Worm (Caenorhabditis elegans): ENCODE results near the gene C05E4.15.

Gene C05E4.15

ce11 chrV:761235-761634, at the start of gene C05E4.15:
Gene C05E4.15, minus strand, starts transcription at chrV:761335.
- TF ChIP-seq fkh-6 (tag; optimal IDR thresholded peaks at IDR 0.05) (no peak), unc-86 (tag; optimal IDR thresholded peaks at IDR 0.05) (no peak), ceh-2 (tag; optimal IDR thresholded peaks at IDR 0.05) (no peak), hlh-6 (tag; optimal IDR thresholded peaks at IDR 0.05) (no peak), odd-2 (tag; optimal IDR thresholded peaks at IDR 0.05) (no peak)

ce11 chrV:810281-810862, 49.2 kb upstream of the C05E4.15 start, which contains the start of gene R13D11.4:
Gene R13D11.4, plus strand, starts transcription at chrV:810812.
- no peak for TF ChIP-seq ceh-14 (tag; optimal IDR thresholded peaks at IDR 0.05)
- TF ChIP-seq unc-42 (tag; optimal IDR thresholded peaks at IDR 0.05): peak; percentile 74

DNA sequence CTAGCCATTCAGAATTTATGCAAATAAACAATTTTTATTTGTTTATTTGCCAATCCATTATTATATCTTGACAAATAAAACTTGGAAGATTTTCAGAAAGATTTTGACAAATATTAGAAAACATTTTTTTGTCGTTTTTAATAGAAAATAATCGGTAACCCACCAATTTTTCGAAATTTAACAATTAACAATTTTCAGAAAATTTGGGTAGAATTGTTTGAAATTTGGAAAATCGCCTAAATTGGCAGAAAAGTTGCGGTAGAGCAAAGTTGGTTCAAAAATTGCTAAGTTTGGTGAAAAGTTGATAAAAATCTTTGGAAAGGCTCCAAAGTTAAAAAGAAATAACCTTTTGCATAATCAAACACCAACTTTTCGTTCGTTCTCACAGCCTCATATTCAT, 47.1 kb upstream of the C05E4.15 start:
- TF ChIP-seq rnt-1 (tag; optimal IDR thresholded peaks at IDR 0.05) (no peak), zip-5 (tag; optimal IDR thresholded peaks at IDR 0.05) (no peak), fkh-6 (tag; optimal IDR thresholded peaks at IDR 0.05) (no peak), tbx-7 (tag; optimal IDR thresholded peaks at IDR 0.05) (no peak)

DNA sequence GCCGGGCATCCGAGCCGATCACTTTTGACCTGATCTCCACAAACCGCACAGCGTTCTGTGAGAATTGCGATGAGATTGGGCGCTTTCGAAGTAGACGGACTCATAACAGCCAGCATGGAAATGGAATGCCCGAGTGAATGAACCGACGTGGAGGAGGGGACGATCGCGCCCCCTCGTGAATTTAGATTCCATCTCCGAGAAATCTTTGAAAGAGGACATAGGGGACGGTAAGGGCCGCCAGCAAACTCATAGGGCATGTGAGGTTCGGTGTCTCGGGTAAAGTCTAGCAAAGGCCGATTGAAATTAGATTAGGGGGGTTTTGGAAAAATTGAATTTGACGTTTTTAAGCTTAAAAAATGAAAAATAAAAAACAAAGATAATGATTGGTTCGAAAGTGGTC, 43.4 kb upstream of the C05E4.15 start, which contains the start of gene nhr-270:
Gene nhr-270, minus strand, starts transcription at position 257 of the 400 bp plus-strand sequence.
- TF ChIP-seq rnt-1 (tag; optimal IDR thresholded peaks at IDR 0.05) (no peak), ahr-1 (tag; optimal IDR thresholded peaks at IDR 0.05) (no peak), pax-1 (tag; optimal IDR thresholded peaks at IDR 0.05) (no peak), sdc-2 (tag; optimal IDR thresholded peaks at IDR 0.05) (no peak), dmd-4 (tag; optimal IDR thresholded peaks at IDR 0.05; ENCODE audit: borderline replicate concordance) (no peak), madf-2 (tag; optimal IDR thresholded peaks at IDR 0.05) (no peak), ttx-3 (tag; optimal IDR thresholded peaks at IDR 0.05) (no peak), nhr-232 (tag; optimal IDR thresholded peaks at IDR 0.05) (no peak), ceh-6 (GFP tag; optimal IDR thresholded peaks at IDR 0.05) (no peak), ceh-48 (tag; optimal IDR thresholded peaks at IDR 0.05) (no peak), T23F11.4 (GFP tag; optimal IDR thresholded peaks at IDR 0.05) (no peak), lin-11 (tag; optimal IDR thresholded peaks at IDR 0.05) (no peak), sox-2 (GFP tag; IDR thresholded peaks at IDR 0.05) (no peak), pag-3 (tag; optimal IDR thresholded peaks at IDR 0.05; ENCODE audit: borderline replicate concordance) (no peak), che-1 (tag; optimal IDR thresholded peaks at IDR 0.05) (no peak), fkh-10 (GFP tag; optimal IDR thresholded peaks at IDR 0.05) (no peak), tbx-7 (tag; optimal IDR thresholded peaks at IDR 0.05) (no peak), ceh-22 (tag; optimal IDR thresholded peaks at IDR 0.05) (no peak), hlh-15 (tag; optimal IDR thresholded peaks at IDR 0.05) (no peak)

- no peak for TF ChIP-seq unc-3 (GFP tag; conservative IDR thresholded peaks at IDR 0.05)
- TF ChIP-seq unc-3 (tag; optimal IDR thresholded peaks at IDR 0.05): no peak
- no peak for TF ChIP-seq ref-2 (tag; optimal IDR thresholded peaks at IDR 0.05)
- TF ChIP-seq sox-2 (GFP tag; IDR thresholded peaks at IDR 0.05): no peak
- no peak for TF ChIP-seq F13H6.1 (tag; optimal IDR thresholded peaks at IDR 0.05)
- no peak for TF ChIP-seq K02D7.2 (tag; optimal IDR thresholded peaks at IDR 0.05)
- no peak for TF ChIP-seq ceh-24 (tag; optimal IDR thresholded peaks at IDR 0.05)
Measured at ce11 chrV:803472-803871, 42.3 kb upstream of the C05E4.15 start.

DNA sequence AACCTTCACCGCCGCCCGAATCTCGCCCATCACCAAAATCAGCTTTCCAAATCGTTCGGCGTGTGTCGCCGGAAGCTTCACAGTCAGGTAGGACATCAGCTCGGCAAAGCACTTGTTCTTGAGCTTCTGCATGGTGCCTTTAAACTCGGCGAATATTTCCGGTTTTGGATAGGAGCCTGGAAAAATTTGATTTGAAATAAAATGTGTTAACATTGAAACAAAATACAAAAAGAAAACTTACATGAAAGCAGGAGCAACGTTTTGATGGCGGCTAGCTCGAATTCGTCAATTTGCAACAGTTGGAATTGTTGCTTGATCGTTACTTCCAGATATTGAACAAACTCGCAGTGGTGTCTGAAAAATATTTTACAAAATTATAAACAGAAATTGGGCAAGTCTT, 41.6 kb upstream of the C05E4.15 start:
- no peak for TF ChIP-seq ceh-22 (tag; optimal IDR thresholded peaks at IDR 0.05)
- TF ChIP-seq odd-2 (tag; optimal IDR thresholded peaks at IDR 0.05): no peak
- no peak for TF ChIP-seq fax-1 (tag; optimal IDR thresholded peaks at IDR 0.05)
- TF ChIP-seq npax-4 (tag; optimal IDR thresholded peaks at IDR 0.05): no peak
- TF ChIP-seq nhr-11 (tag; optimal IDR thresholded peaks at IDR 0.05): no peak
- TF ChIP-seq lin-11 (tag; optimal IDR thresholded peaks at IDR 0.05): no peak
- no peak for TF ChIP-seq pqm-1 (tag; optimal IDR thresholded peaks at IDR 0.05)
- TF ChIP-seq ceh-6 (GFP tag; optimal IDR thresholded peaks at IDR 0.05): no peak
- TF ChIP-seq ref-2 (tag; optimal IDR thresholded peaks at IDR 0.05): no peak
- no peak for TF ChIP-seq ceh-14 (tag; optimal IDR thresholded peaks at IDR 0.05)
- no peak for TF ChIP-seq ceh-24 (tag; optimal IDR thresholded peaks at IDR 0.05)
- TF ChIP-seq K02D7.2 (tag; optimal IDR thresholded peaks at IDR 0.05): no peak
- TF ChIP-seq nhr-232 (tag; optimal IDR thresholded peaks at IDR 0.05): no peak
- TF ChIP-seq C38D4.7 (GFP tag; optimal IDR thresholded peaks at IDR 0.05): no peak

Data from whole organism, late embryonic.